Fruit fly (Drosophila melanogaster): ENCODE results near the gene tll.

Gene tll

DNA sequence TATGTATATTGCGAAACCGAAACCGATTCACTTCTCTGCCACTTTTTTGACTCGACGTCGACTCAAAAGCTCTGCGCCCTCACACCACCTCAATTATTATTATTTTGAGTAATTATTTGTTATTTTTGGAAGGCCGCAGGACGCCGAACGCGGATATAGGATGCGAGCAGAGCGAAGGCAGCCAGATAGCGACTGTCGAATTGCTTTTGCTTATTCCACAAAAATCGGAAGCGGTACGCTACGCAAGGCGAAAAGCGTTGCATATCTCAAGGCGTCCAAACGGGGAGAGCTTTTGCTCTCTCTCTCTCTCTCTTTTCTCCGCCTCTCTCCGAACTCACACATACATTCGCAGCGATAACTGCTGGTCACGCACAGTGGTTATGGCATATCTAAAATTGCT is 28.8 kb downstream of the tll start, which contains the start of gene CG12071:
CG12071 (minus strand) TSS at position 134 of the 400 bp plus-strand sequence.
- TF ChIP-seq noc (tag; optimal IDR thresholded peaks at IDR 0.05) = no peak

DNA sequence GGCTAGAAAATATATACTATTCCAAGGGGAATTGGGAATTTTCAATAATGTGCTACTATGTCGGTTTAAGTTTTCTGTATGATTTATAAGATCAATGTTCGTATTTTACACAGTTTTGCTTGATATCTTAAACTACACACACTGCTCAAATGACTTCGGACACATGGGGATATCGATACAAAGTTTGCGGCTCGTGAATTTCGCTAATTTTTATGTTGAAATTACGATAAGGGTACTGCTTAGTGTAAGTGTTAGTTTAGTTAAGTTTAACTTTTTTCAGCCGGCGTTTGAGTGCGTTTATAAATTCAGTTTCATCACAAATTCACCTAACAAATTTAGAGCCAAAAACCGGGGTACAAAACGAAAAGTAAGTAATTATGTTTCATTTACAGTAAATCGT is 31.3 kb downstream of the tll start, which contains the start of gene CG15547:
CG15547 (minus strand) TSS at position 101 of the 400 bp plus-strand sequence.
- no peak for TF ChIP-seq noc (tag; optimal IDR thresholded peaks at IDR 0.05)

DNA sequence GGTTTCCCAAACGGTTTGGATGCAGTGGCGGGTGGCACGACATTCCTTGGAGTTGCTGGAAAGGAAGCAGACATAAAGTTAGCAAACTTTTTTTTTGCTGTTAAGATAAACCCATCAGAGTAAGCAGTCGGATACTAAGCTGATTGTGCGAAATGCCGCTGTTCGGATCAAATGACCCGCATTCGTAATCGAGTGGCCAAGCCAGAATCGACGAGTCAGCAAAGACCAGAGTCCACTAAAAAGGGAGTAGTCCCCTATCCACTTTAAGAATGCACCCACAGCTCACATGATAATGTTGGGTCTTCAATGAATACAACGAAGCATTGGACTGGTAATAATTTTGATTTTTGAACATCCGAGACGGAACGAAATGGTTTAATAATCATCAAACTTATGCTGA is 34.7 kb downstream of the tll start:
- no peak for TF ChIP-seq noc (tag; optimal IDR thresholded peaks at IDR 0.05)

DNA sequence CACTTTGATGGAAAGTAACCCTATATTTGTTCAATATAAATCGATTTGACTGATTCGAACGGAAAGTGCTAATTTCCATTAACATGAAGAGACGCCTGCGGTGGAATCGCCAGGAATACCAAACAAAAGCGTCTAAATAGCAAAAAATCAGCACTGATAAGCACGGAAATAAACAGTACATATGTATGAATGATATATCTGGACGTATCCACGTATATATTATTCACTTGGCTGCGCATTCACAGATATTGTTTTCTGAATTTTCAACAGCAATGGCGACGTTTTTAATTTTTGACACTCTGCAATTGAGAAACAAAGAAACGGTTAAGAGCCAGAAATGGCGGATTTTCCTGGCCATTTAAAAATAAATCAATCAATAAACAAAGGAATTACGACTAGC is 35.2 kb downstream of the tll start:
- no peak for TF ChIP-seq noc (tag; optimal IDR thresholded peaks at IDR 0.05)

DNA sequence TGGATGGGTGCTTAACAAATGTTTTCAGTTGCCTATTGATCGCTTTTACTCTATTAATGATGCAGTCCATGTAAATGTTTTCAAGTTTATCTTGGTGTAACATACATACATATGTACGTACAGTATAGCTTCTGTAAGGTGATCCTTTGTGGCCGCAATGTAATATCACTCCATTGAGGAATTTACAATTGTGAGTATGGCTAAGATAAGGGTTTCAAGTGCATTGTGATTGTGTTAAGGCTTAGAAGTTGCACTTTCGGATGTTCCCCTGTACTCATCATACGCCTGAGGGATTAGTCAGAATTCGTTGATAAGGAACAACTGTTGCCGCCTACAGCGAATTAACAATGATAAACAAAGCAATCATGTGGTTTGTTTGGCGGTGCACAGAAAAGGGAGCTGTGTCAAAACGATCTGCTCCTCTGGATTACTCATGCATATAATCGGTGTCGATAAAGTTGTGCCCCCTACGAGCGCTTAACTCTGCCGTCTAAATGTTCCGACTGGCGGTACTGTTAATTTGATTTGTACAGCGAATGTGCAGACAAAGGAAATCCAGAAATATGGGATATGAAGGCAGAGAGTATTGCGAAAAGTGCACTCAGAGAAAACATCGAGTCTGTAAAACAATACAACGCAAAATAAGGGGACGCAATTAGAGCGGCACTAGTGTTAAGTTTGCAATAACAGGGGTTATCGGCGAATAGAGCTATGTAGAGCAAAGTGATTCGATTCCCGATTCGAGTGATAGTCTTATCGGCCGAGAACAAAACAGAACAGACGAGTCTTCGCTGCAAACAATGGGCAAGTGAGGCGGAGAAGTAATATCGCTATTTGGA is 35.8 kb downstream of the tll start:
- peak; percentile 69 for TF ChIP-seq noc (tag; optimal IDR thresholded peaks at IDR 0.05)

DNA sequence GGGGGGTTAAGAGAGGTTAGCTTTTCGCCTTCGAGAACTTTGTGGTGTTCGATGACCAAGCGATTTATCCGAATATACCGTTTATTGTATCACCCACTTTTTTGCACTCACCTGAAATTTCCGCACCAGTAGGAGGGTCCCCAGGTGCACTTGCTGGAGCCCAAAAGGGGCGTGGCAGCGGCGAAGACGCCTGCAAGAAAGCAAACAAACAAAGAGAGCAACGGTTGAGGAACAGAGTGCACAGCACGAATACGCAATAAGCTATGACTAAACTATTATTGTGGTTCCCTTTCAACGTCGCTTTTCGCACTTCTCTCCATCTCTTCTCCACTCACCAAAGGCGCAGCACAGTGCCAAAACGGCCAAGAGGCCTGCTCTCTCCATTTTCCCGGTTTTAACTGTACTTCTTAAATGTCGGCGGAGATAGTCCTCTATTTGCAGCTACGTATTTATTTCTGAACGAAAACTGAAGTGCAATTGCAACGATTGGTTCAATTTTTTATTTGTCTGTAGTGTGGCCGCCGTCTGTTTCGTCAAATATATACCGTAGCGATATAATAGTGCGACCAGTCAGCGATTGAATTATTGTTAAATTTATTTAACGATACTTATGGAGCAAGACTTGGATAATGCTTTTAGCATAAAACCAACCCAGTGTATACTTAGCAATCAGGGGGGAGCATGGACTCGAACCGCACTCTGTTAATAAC is 36.6 kb downstream of the tll start, which contains the start of gene Sap-r:
Sap-r (minus strand) TSS at position 513 of the 710 bp plus-strand sequence.
- TF ChIP-seq noc (tag; optimal IDR thresholded peaks at IDR 0.05) = no peak

DNA sequence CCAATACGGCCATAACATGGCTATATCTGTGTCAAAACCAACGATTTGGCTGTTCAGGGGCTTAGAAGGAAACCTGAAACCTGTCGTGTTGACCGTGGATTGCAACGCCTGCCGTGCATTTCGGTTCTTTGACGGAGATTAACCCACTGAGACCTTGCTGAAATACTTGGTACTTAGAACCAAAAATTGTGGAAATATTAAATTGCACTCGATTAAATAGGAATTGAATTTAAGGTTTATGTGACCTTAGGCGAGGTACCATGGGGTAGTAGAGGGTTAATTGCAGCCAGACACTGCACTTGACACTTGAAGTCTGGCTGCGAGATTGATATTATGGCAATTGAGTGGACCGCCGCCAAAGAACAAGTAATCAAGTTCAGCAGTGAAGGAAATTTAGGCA is 37.9 kb downstream of the tll start:
- no peak for TF ChIP-seq noc (tag; optimal IDR thresholded peaks at IDR 0.05)

DNA sequence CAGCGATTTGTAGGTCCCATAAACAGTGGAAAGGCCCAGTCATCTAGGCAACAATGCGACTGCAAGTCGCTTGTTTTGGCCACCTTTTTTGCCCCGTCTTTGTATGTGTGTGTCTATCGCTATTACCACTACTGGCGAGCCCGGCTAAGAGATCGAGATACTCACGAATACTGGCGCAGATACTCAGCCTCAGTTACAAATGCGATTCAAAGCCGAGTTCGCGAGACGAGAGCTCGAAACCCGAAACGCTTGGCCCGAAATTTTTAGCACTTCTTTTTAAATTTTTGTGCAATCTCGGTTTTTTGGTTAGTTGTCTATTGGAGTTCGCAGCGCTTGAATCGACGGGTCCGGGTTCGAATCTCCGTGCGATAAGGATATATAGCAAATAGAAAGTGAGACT is 41.6 kb downstream of the tll start, which contains the start of gene Cyp4c3:
Cyp4c3 (plus strand) TSS at position 301 of the 400 bp plus-strand sequence.
- no peak for TF ChIP-seq noc (tag; optimal IDR thresholded peaks at IDR 0.05)

DNA sequence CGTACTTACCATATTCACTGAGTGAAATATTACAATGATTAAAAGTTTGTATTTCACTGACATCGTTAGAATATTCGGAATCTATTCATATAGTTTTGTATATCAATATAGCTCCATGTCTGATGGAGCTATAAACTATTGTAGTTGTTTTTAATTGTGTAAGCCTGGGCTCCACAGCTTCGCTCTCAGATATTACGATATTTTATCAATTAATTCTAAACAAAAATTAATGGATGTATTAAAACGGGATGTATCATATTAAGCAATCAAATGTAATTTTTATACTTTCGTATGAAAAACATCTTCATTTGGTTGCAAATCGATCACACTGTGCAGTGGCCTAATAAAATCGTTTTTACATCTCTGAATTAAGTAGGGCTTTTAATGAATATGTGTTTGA is 49.9 kb downstream of the tll start, which contains the start of gene CG33483:
CG33483 (minus strand) TSS at position 101 of the 400 bp plus-strand sequence.
- TF ChIP-seq noc (tag; optimal IDR thresholded peaks at IDR 0.05) = no peak

DNA sequence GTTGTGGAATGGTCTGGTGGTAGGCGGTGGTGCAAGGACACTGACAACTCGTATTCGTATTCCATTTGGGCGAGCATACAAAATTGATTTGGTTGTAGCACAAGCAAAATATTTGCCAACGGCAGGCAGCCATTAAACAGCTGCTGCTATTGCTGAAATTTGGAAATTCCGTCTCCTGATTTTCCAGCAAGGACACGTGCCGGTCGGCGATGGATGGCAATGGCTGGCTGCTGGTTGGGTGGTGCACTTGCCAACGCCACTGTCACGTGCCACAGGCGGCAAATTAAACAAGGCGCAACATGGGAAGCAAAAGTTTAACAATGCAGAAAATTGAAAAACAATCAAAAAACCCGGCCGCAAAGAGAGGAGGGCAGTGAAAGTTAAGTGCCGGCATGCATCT is 51.9 kb downstream of the tll start:
- no peak for TF ChIP-seq noc (tag; optimal IDR thresholded peaks at IDR 0.05)

Measured in whole organism, larva.